Worm (Caenorhabditis elegans) whole organism, L4 larva: ENCODE measurements around the gene R04B5.6.
A peak's percentile ranks its signal among the peaks of the same experiment; 100 is the strongest.

Source experiments
- F10B5.3 ChIP-seq: sonication (generic microtip); optimal IDR thresholded peaks from 2 replicates; lab custom pipeline; 2016; ENCODE audit warnings: mild to moderate bottlenecking, missing genetic modification characterization, missing compliant biosample characterization
- F26F4.8 ChIP-seq: fragments of 200-800 bp; sonication (Bioruptor generic); conservative IDR thresholded peaks from 2 replicates; pipeline ENCODE4 v1.3.6; 2022; ENCODE audit warnings: missing genetic modification characterization, missing compliant biosample characterization
- F44E2.7 ChIP-seq: fragments of 200-800 bp; sonication (Bioruptor generic); IDR thresholded peaks from 2 replicates; pipeline ENCODE4 v2.1.2; 2022; ENCODE audit warnings: missing genetic modification characterization, missing compliant biosample characterization
- F49E8.2 ChIP-seq: sonication (generic microtip); optimal IDR thresholded peaks from 2 replicates; lab custom pipeline; 2016; ENCODE audit warnings: missing compliant biosample characterization, mild to moderate bottlenecking, missing genetic modification characterization, borderline replicate concordance
- aha-1 ChIP-seq: fragments of 150-350 bp; peaks from one replicate; lab custom pipeline; 2014; ENCODE audit warnings: missing biosample characterization, missing genetic modification characterization
- arid-1 ChIP-seq: fragments of 200-800 bp; sonication (Bioruptor generic); conservative IDR thresholded peaks from 2 replicates; pipeline ENCODE4 v1.3.6; 2022; ENCODE audit warnings: missing genetic modification reagents, missing genetic modification characterization, missing compliant biosample characterization
- ceh-20 ChIP-seq: fragments of 200-800 bp; sonication (Bioruptor generic); IDR thresholded peaks from 2 replicates; pipeline ENCODE4 v1.3.6; 2022; ENCODE audit warnings: missing genetic modification reagents, missing genetic modification characterization, missing compliant biosample characterization
- ceh-28 ChIP-seq: fragments of 150-350 bp; optimal IDR thresholded peaks from 2 replicates; lab custom pipeline; 2014; ENCODE audit warnings: missing biosample characterization, missing genetic modification reagents, missing genetic modification characterization
- daf-16 ChIP-seq, 3 experiments: sonication (generic microtip); optimal IDR thresholded peaks; 2 replicates each; lab custom pipeline; 2016 to 2017; ENCODE audit warnings: missing genetic modification characterization in 3 of 3, missing genetic modification reagents in 3 of 3, mild to moderate bottlenecking in 2 of 3, missing compliant biosample characterization in 2 of 3, missing biosample characterization in 1 of 3, moderate library complexity in 1 of 3
- dmd-6 ChIP-seq: fragments of 200-800 bp; sonication (Bioruptor generic); IDR thresholded peaks from 2 replicates; pipeline ENCODE4 v1.3.6; 2022; ENCODE audit warnings: missing genetic modification reagents, missing genetic modification characterization, missing compliant biosample characterization
- dmd-9 ChIP-seq: fragments of 200-800 bp; sonication (Bioruptor generic); IDR thresholded peaks from 2 replicates; pipeline ENCODE4 v1.3.6; 2022; ENCODE audit warnings: missing genetic modification reagents, missing genetic modification characterization, missing compliant biosample characterization
- dve-1 ChIP-seq: sonication (generic microtip); optimal IDR thresholded peaks from 2 replicates; lab custom pipeline; 2017; ENCODE audit warnings: antibody characterized with exemption, mild to moderate bottlenecking, missing genetic modification characterization, missing compliant biosample characterization; ENCODE audit not compliant: insufficient read depth
- egl-27 ChIP-seq: sonication (generic microtip); optimal IDR thresholded peaks from 3 replicates; lab custom pipeline; 2017; ENCODE audit warnings: missing biosample characterization, missing genetic modification reagents, missing genetic modification characterization
- egl-43 ChIP-seq: fragments of 200-800 bp; sonication (Bioruptor generic); IDR thresholded peaks from 2 replicates; pipeline ENCODE4 v1.3.6; 2022; ENCODE audit warnings: missing genetic modification reagents, missing genetic modification characterization, missing compliant biosample characterization
- hlh-11 ChIP-seq: fragments of 200-800 bp; sonication (Bioruptor generic); optimal IDR thresholded peaks from 2 replicates; lab custom pipeline; 2018; ENCODE audit warnings: mild to moderate bottlenecking, missing genetic modification characterization, missing compliant biosample characterization
- hmg-1.1 ChIP-seq: fragments of 200-800 bp; sonication (Bioruptor generic); IDR thresholded peaks from 2 replicates; pipeline ENCODE4 v1.3.6; 2022; ENCODE audit warnings: missing genetic modification reagents, missing genetic modification characterization, missing compliant biosample characterization
- madf-9 ChIP-seq: fragments of 200-800 bp; sonication (Bioruptor generic); conservative IDR thresholded peaks from 2 replicates; pipeline ENCODE4 v1.3.6; 2022; ENCODE audit warnings: missing genetic modification reagents, missing genetic modification characterization, missing compliant biosample characterization
- mep-1 ChIP-seq: fragments of 150-350 bp; sonication (generic microtip); optimal IDR thresholded peaks from 3 replicates; lab custom pipeline; 2014; ENCODE audit warnings: missing biosample characterization, missing genetic modification characterization
- nhr-102 ChIP-seq: sonication (generic microtip); optimal IDR thresholded peaks from 2 replicates; lab custom pipeline; 2016; ENCODE audit warnings: mild to moderate bottlenecking, missing genetic modification characterization, moderate library complexity, missing compliant biosample characterization
- nhr-237 ChIP-seq: sonication (generic microtip); optimal IDR thresholded peaks from 2 replicates; lab custom pipeline; 2017; ENCODE audit warnings: missing biosample characterization, missing genetic modification characterization
- nhr-28 ChIP-seq: fragments of 150-350 bp; optimal IDR thresholded peaks from 2 replicates; lab custom pipeline; 2014; ENCODE audit warnings: missing biosample characterization, missing genetic modification characterization
- nhr-48 ChIP-seq: sonication (generic microtip); optimal IDR thresholded peaks from 2 replicates; lab custom pipeline; 2016; ENCODE audit warnings: mild to moderate bottlenecking, missing genetic modification characterization, missing compliant biosample characterization
- nhr-6 ChIP-seq: fragments of 150-350 bp; optimal IDR thresholded peaks from 2 replicates; lab custom pipeline; 2014; ENCODE audit warnings: missing biosample characterization, missing genetic modification characterization
- nhr-77 ChIP-seq: fragments of 150-350 bp; optimal IDR thresholded peaks from 2 replicates; lab custom pipeline; 2014; ENCODE audit warnings: missing biosample characterization, missing genetic modification characterization
- php-3 ChIP-seq: fragments of 200-800 bp; sonication (Bioruptor generic); IDR thresholded peaks from 2 replicates; pipeline ENCODE4 v1.3.6; 2022; ENCODE audit warnings: missing genetic modification reagents, missing genetic modification characterization, missing compliant biosample characterization
- pqm-1 ChIP-seq: sonication (generic microtip); optimal IDR thresholded peaks from 2 replicates; lab custom pipeline; 2017; ENCODE audit warnings: missing biosample characterization, missing genetic modification characterization
- snpc-4 ChIP-seq: fragments of 150-350 bp; optimal IDR thresholded peaks from 2 replicates; lab custom pipeline; 2014; ENCODE audit warnings: missing biosample characterization, missing genetic modification characterization
- tag-97 ChIP-seq: fragments of 200-800 bp; sonication (Bioruptor generic); IDR thresholded peaks from 2 replicates; pipeline ENCODE4 v1.3.6; 2022; ENCODE audit warnings: missing genetic modification characterization, missing compliant biosample characterization
- unc-62 ChIP-seq, 3 experiments: fragments of 150-350 bp in 1 of 3; sonication (generic microtip); optimal IDR thresholded peaks in 2 of 3; peaks in 1 of 3; 1 replicate in 1 of 3; 2 replicates in 2 of 3; lab custom pipeline; 2014 to 2017; ENCODE audit warnings: missing biosample characterization in 3 of 3, missing genetic modification characterization in 3 of 3, missing genetic modification reagents in 3 of 3, missing genotype in 1 of 3
- zip-2 ChIP-seq: fragments of 150-350 bp; optimal IDR thresholded peaks from 2 replicates; lab custom pipeline; 2014; ENCODE audit warnings: missing biosample characterization, missing genetic modification characterization
- ztf-7 ChIP-seq: fragments of 150-350 bp; optimal IDR thresholded peaks from 2 replicates; lab custom pipeline; 2014; ENCODE audit warnings: missing biosample characterization, missing genetic modification characterization

The R04B5.6 gene

DNA sequence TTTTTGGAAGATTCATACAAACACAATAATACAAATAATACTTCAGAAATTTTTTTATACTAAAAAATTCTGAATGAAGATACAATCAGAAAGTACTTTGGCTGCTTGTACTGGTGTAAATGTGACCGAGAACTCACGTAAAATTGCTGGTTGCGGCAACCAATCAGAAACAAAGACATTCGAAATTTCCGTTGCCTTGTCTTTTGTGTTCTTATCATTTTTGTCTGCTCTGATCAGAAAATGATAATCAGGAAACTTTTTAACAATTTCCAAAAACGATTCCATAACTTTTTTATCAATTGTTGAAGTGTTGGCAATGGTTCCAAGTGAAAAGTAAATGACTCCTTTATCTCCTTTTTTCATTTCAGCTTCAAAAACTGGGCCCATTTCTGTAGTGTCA lies 12.0 kb downstream of the R04B5.6 start:
- TF ChIP-seq nhr-28 (tag; lab: Kevin White, UChicago) (peak; percentile 80), hlh-11 (tag; lab: Kevin White, UChicago) (peak; percentile 13), hmg-1.1 (GFP tag; lab: Robert Waterston, UW) (no peak), dve-1 (tag; lab: Kevin White, UChicago) (peak; percentile 52), nhr-237 (tag; lab: Kevin White, UChicago) (no peak), pqm-1 (peak; percentile 86), nhr-77 (tag; lab: Kevin White, UChicago) (peak; percentile 50), ceh-20 (no peak), F44E2.7 (no peak), dmd-6 (GFP tag; lab: Robert Waterston, UW) (peak; percentile 66), arid-1 (GFP tag; lab: Robert Waterston, UW) (no peak), php-3 (no peak), daf-16 (GFP tag; optimal IDR thresholded peaks at IDR 0.05; lab: Kevin White, UChicago) (no peak), daf-16 (tag; optimal IDR thresholded peaks at IDR 0.05; lab: Kevin White, UChicago) (peak; percentile 40)

DNA sequence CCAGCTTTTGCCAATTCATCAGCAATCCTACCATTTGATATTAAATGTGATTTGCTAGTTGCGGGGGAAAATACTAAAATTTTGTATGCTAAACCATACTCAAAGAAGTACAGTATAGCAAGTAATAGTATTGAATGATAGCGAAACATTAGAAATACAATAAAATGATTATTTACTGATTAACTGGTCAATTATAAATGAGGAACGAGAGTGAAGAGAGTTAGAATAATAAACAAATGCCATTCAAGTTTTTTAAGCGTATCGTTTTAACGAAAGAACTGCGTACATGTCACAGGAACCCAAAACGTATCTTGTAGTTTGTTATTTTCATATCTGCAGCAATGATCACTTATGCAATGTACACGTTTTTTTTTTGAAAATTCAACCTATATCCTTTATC lies 13.5 kb downstream of the R04B5.6 start, which contains the start of gene ugt-47:
Gene ugt-47 (minus strand): TSS at position 169 of the 400 bp plus-strand sequence.
- TF ChIP-seq daf-16 (GFP tag; optimal IDR thresholded peaks at IDR 0.05; lab: Kevin White, UChicago): peak in 1 of 2 experiments; percentile 21
- peak; percentile 58 for TF ChIP-seq daf-16 (tag; optimal IDR thresholded peaks at IDR 0.05; lab: Kevin White, UChicago)
- TF ChIP-seq nhr-48 (tag; lab: Kevin White, UChicago): peak; percentile 48
- no peak for TF ChIP-seq nhr-6 (tag; lab: Kevin White, UChicago)
- peak; percentile 51 for TF ChIP-seq hlh-11 (tag; lab: Kevin White, UChicago)
- TF ChIP-seq ceh-20: no peak
- TF ChIP-seq dmd-6 (GFP tag; lab: Robert Waterston, UW): peak; percentile 82
- TF ChIP-seq madf-9 (GFP tag; lab: Robert Waterston, UW): no peak
- TF ChIP-seq unc-62 (GFP tag; optimal IDR thresholded peaks at IDR 0.05 in 1 of 2; lab: Kevin White, UChicago): peak in 1 of 2 experiments; percentile 14
- no peak for TF ChIP-seq unc-62 (tag; optimal IDR thresholded peaks at IDR 0.05; lab: Kevin White, UChicago)
- TF ChIP-seq nhr-28 (tag; lab: Kevin White, UChicago): peak; percentile 78
- peak; percentile 56 for TF ChIP-seq dve-1 (tag; lab: Kevin White, UChicago)
- TF ChIP-seq php-3: 0 out of 2 replicates have a peak, but pooled peaks have one; percentile 21

DNA sequence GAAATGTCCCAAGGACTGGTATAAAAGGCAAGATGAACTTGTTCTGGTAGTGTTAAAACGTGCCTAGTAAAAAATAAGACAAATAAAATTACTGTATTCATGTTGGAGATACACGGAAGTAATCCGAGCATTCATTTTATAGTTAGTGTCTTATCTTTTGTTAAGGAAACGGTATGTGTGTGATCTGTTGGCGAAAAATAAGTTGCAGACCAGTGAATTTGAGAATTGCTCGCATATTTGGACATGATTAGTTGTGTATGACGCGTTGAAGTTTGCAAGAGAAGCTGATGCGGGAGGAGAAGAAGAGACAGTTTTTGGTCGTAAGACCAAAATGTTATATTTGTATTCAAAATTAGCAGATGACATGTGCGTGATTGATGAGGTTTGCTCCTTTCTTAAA lies 17.0 kb downstream of the R04B5.6 start, which contains the start of gene C08B6.14:
Gene C08B6.14 (minus strand): TSS at position 101 of the 400 bp plus-strand sequence.
- TF ChIP-seq F26F4.8 (GFP tag; lab: Robert Waterston, UW): 0 out of 2 replicates have a peak, but pooled peaks have one; percentile 24
- no peak for TF ChIP-seq daf-16 (GFP tag; optimal IDR thresholded peaks at IDR 0.05; lab: Kevin White, UChicago)
- no peak for TF ChIP-seq daf-16 (tag; optimal IDR thresholded peaks at IDR 0.05; lab: Kevin White, UChicago)

DNA sequence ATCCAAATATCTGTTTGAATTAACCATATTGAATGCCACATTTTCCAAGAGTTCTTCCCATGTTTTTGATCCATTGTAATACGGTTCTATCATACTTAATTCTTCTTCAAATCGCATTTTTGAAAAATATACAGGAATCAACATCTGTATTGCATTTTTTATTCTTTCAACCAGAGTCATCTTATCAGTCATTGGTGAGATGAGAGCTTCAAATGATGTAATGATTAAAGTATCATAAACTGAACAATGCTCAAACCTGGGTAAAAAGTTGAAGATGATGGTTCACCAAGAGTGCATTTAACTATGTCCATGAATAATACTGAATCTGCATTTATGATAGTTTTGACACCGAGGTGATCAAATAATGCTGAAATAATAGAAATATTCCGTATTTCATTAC lies 18.8 kb downstream of the R04B5.6 start:
- peak; percentile 80 for TF ChIP-seq ztf-7 (tag; lab: Kevin White, UChicago)
- TF ChIP-seq aha-1: peak; percentile 87
- 0 out of 2 replicates have a peak, but pooled peaks have one; percentile 23 for TF ChIP-seq dmd-6 (GFP tag; lab: Robert Waterston, UW)
- TF ChIP-seq pqm-1: peak; percentile 34
- no peak for TF ChIP-seq daf-16 (GFP tag; optimal IDR thresholded peaks at IDR 0.05; lab: Kevin White, UChicago)
- TF ChIP-seq daf-16 (tag; optimal IDR thresholded peaks at IDR 0.05; lab: Kevin White, UChicago): peak; percentile 48
- TF ChIP-seq snpc-4 (tag; lab: Kevin White, UChicago): no peak
- TF ChIP-seq egl-27 (tag; lab: Kevin White, UChicago): no peak
- peak; percentile 29 for TF ChIP-seq dve-1 (tag; lab: Kevin White, UChicago)
- TF ChIP-seq mep-1 (tag; lab: Kevin White, UChicago): peak; percentile 38

DNA sequence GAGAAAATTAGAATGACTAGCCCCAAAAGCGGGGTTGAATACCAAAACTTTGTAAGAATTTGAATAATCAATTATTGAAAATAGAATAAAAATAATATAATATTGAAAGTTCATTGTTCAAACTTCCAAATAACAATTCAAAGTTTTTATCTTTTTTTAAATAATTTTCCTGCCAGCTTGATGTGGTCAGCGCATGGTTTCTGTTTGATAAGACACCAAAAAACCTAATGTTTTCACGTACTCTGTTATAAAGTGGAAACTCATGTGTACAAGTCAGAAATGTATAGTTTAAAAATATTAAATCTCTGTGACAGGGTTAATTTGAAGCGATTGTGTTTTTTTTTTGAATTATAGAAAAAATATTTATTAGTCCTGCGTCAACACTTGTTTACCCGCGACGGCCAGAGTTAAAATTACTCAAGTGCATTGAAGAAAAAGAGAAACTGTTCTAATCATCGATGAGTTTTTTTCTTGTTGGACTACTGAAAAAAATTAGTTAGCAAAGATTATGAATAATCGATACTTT lies 19.9 kb downstream of the R04B5.6 start, which contains the start of gene ugt-17:
Gene ugt-17 (minus strand): TSS at position 180 of the 526 bp plus-strand sequence.
- TF ChIP-seq F10B5.3 (tag; lab: Kevin White, UChicago): no peak
- TF ChIP-seq tag-97 (GFP tag; lab: Robert Waterston, UW): no peak
- peak; percentile 50 for TF ChIP-seq hlh-11 (tag; lab: Kevin White, UChicago)
- TF ChIP-seq egl-43 (GFP tag; lab: Robert Waterston, UW): no peak
- TF ChIP-seq nhr-102 (tag; lab: Kevin White, UChicago): peak; percentile 7
- no peak for TF ChIP-seq dmd-9 (GFP tag; lab: Robert Waterston, UW)
- peak; percentile 65 for TF ChIP-seq nhr-28 (tag; lab: Kevin White, UChicago)
- TF ChIP-seq php-3: peak; percentile 60; the same call in 1 of the 2 replicates
- no peak for TF ChIP-seq nhr-48 (tag; lab: Kevin White, UChicago)
- TF ChIP-seq dmd-6 (GFP tag; lab: Robert Waterston, UW): peak; percentile 78
- TF ChIP-seq F49E8.2: no peak
- peak; percentile 70 for TF ChIP-seq dve-1 (tag; lab: Kevin White, UChicago)
- no peak for TF ChIP-seq zip-2
- TF ChIP-seq daf-16 (GFP tag; optimal IDR thresholded peaks at IDR 0.05; lab: Kevin White, UChicago): no peak
- peak; percentile 91 for TF ChIP-seq daf-16 (tag; optimal IDR thresholded peaks at IDR 0.05; lab: Kevin White, UChicago)
- TF ChIP-seq pqm-1: peak; percentile 74
- TF ChIP-seq ceh-28 (tag; lab: Kevin White, UChicago): no peak
- peak; percentile 61 for TF ChIP-seq nhr-77 (tag; lab: Kevin White, UChicago)
